Worm (Caenorhabditis elegans): Measurements from ENCODE around the gene srg-8.

- TF ChIP-seq T26A5.8 (tag; optimal IDR thresholded peaks at IDR 0.05): no peak
- TF ChIP-seq unc-62 (GFP tag; optimal IDR thresholded peaks at IDR 0.05): no peak
- no peak for TF ChIP-seq F49E8.2 (tag; optimal IDR thresholded peaks at IDR 0.05; ENCODE audit: insufficient read depth)
- TF ChIP-seq repo-1 (tag; optimal IDR thresholded peaks at IDR 0.05): no peak
- TF ChIP-seq F10E7.11 (tag; optimal IDR thresholded peaks at IDR 0.05): no peak
- no peak for TF ChIP-seq F33H1.4 (GFP tag; IDR thresholded peaks at IDR 0.05)
- no peak for TF ChIP-seq nhr-120 (GFP tag; IDR thresholded peaks at IDR 0.05)
Measured at ce11 chrIII:6287195-6287594, 32.6 kb upstream of the srg-8 start, which contains the start of gene F47D12.6.
